Fruit fly (Drosophila melanogaster): ENCODE measurements around the gene Mpp6.
A peak's percentile ranks its signal among the peaks of the same experiment; 100 is the strongest.

Gene Mpp6

dm6 chr2L:21142972-21143385 lies 13.1 kb upstream of the Mpp6 start, which contains the start of gene pths (continued):
- TF ChIP-seq CG9727 (GFP tag; optimal IDR thresholded peaks at IDR 0.05) (no peak), Rx (GFP tag; IDR thresholded peaks at IDR 0.05) (no peak), run (tag; optimal IDR thresholded peaks at IDR 0.05) (no peak), tll (GFP tag; optimal IDR thresholded peaks at IDR 0.05) (no peak), CG11093 (GFP tag; IDR thresholded peaks at IDR 0.05) (no peak), Meics (GFP tag; optimal IDR thresholded peaks at IDR 0.05) (no peak), Drgx (GFP tag; IDR thresholded peaks at IDR 0.05) (no peak), chinmo (GFP tag; IDR thresholded peaks at IDR 0.05; ENCODE audit: partially characterized antibody) (no peak), CG4707 (GFP tag; optimal IDR thresholded peaks at IDR 0.05) (no peak), chn (GFP tag; optimal IDR thresholded peaks at IDR 0.05) (no peak), CG17829 (tag; optimal IDR thresholded peaks at IDR 0.05) (peak; percentile 39), nom (GFP tag; optimal IDR thresholded peaks at IDR 0.05) (no peak), Gsc (GFP tag; IDR thresholded peaks at IDR 0.05) (no peak), CG1832 (GFP tag; optimal IDR thresholded peaks at IDR 0.05) (no peak), CG18619 (GFP tag; optimal IDR thresholded peaks at IDR 0.05) (no peak), CG2889 (GFP tag; IDR thresholded peaks at IDR 0.05) (0 out of 3 replicates have a peak, but pooled peaks have one; percentile 31), vnd (GFP tag; IDR thresholded peaks at IDR 0.05; ENCODE audit: partially characterized antibody) (peak; percentile 70), H15 (GFP tag; IDR thresholded peaks at IDR 0.05) (no peak; the same call in 2 of the 3 replicates), CG11695 (GFP tag; IDR thresholded peaks at IDR 0.05) (0 out of 3 replicates have a peak, but pooled peaks have one; percentile 8), luna (GFP tag; optimal IDR thresholded peaks at IDR 0.05) (no peak), crc (GFP tag; optimal IDR thresholded peaks at IDR 0.05) (no peak), Six4 (GFP tag; optimal IDR thresholded peaks at IDR 0.05) (no peak), grau (tag; optimal IDR thresholded peaks at IDR 0.05) (peak; percentile 44), gce (GFP tag; IDR thresholded peaks at IDR 0.05) (no peak), CG11723 (GFP tag; optimal IDR thresholded peaks at IDR 0.05) (no peak), salm (tag; optimal IDR thresholded peaks at IDR 0.05) (no peak), fd64A (GFP tag; optimal IDR thresholded peaks at IDR 0.05) (no peak), disco-r (GFP tag; optimal IDR thresholded peaks at IDR 0.05) (no peak), psq (GFP tag; optimal IDR thresholded peaks at IDR 0.05) (no peak), scrt (GFP tag; optimal IDR thresholded peaks at IDR 0.05) (no peak), CG5180 (GFP tag; optimal IDR thresholded peaks at IDR 0.05) (no peak), Hsf (GFP tag; optimal IDR thresholded peaks at IDR 0.05) (peak; percentile 67), CrebB (tag; optimal IDR thresholded peaks at IDR 0.05) (no peak), CG18476 (GFP tag; optimal IDR thresholded peaks at IDR 0.05) (no peak), CG17612 (GFP tag; IDR thresholded peaks at IDR 0.05) (no peak), CG13287 (GFP tag; IDR thresholded peaks at IDR 0.05; ENCODE audit: partially characterized antibody) (peak; percentile 78), ap (GFP tag; IDR thresholded peaks at IDR 0.05) (no peak), emc (GFP tag; optimal IDR thresholded peaks at IDR 0.05) (no peak), gro (GFP tag; optimal IDR thresholded peaks at IDR 0.05) (no peak), cas (GFP tag; IDR thresholded peaks at IDR 0.05) (no peak), toy (GFP tag; IDR thresholded peaks at IDR 0.05) (no peak), CG2129 (GFP tag; IDR thresholded peaks at IDR 0.05; ENCODE audit: partially characterized antibody) (peak; percentile 72), sens-2 (GFP tag; IDR thresholded peaks at IDR 0.05) (no peak), CG4730 (GFP tag; IDR thresholded peaks at IDR 0.05) (no peak), Eip74EF (GFP tag; optimal IDR thresholded peaks at IDR 0.05) (no peak), CG14667 (GFP tag; IDR thresholded peaks at IDR 0.05) (no peak), HLH54F (GFP tag; optimal IDR thresholded peaks at IDR 0.05) (peak; percentile 60), CG11560 (tag; IDR thresholded peaks at IDR 0.05) (no peak), Bteb2 (GFP tag; optimal IDR thresholded peaks at IDR 0.05) (no peak), CG11247 (GFP tag; IDR thresholded peaks at IDR 0.05) (0 out of 2 replicates have a peak, but pooled peaks have one; percentile 60), Optix (GFP tag; IDR thresholded peaks at IDR 0.05) (no peak)
